Fruit fly (Drosophila melanogaster) whole organism, embryonic: Measurements from ENCODE around the gene CG31089.

Source experiments
- Antp ChIP-seq: fragments of 200-800 bp; sonication (Bioruptor generic); optimal IDR thresholded peaks from 3 replicates; lab custom pipeline; 2016; ENCODE audit warnings: missing biosample characterization, missing genetic modification characterization
- Awh ChIP-seq: fragments of 200-800 bp; sonication (Bioruptor generic); IDR thresholded peaks from 2 replicates; pipeline ENCODE4, ENCODE4 v1.3.6; 2022; ENCODE audit warnings: missing biosample characterization, missing genetic modification characterization
- B-H2 ChIP-seq: fragments of 200-800 bp; sonication (Bioruptor generic); optimal IDR thresholded peaks from 2 replicates; lab custom pipeline; 2018; ENCODE audit warnings: missing biosample characterization, mild to moderate bottlenecking, missing genetic modification characterization
- CG10959 ChIP-seq: fragments of 200-800 bp; sonication (Bioruptor generic); IDR thresholded peaks from 2 replicates; pipeline ENCODE4 v1.3.6; 2022; ENCODE audit warnings: missing biosample characterization, missing genetic modification characterization
- CG11085 ChIP-seq: fragments of 200-800 bp; sonication (Bioruptor generic); IDR thresholded peaks from 2 replicates; pipeline ENCODE4 v1.3.6; 2022; ENCODE audit warnings: missing biosample characterization, missing genetic modification characterization
- CG11560 ChIP-seq: fragments of 200-800 bp; sonication (Bioruptor generic); IDR thresholded peaks from 3 replicates; pipeline ENCODE4 v1.3.6; 2022; ENCODE audit warnings: missing biosample characterization, missing genetic modification characterization
- CG14710 ChIP-seq: fragments of 200-800 bp; sonication (Bioruptor generic); optimal IDR thresholded peaks from 3 replicates; lab custom pipeline; 2019; ENCODE audit warnings: missing biosample characterization, mild to moderate bottlenecking, missing genetic modification characterization, moderate library complexity
- CG15073 ChIP-seq: fragments of 200-800 bp; sonication (Bioruptor generic); optimal IDR thresholded peaks from 2 replicates; lab custom pipeline; 2016; ENCODE audit warnings: missing biosample characterization, missing genetic modification characterization
- CG15269 ChIP-seq: fragments of 200-800 bp; sonication (Bioruptor generic); optimal IDR thresholded peaks from 2 replicates; lab custom pipeline; 2018; ENCODE audit warnings: missing biosample characterization, mild to moderate bottlenecking, missing genetic modification characterization, moderate library complexity
- CG15601 ChIP-seq: fragments of 200-800 bp; sonication (Bioruptor generic); optimal IDR thresholded peaks from 3 replicates; lab custom pipeline; 2019; ENCODE audit warnings: missing biosample characterization, mild to moderate bottlenecking, missing genetic modification characterization, moderate library complexity
- CG15696 ChIP-seq: fragments of 200-800 bp; sonication (Bioruptor generic); optimal IDR thresholded peaks from 2 replicates; lab custom pipeline; 2019; ENCODE audit warnings: missing biosample characterization, mild to moderate bottlenecking, missing genetic modification characterization, moderate library complexity
- CG17568 ChIP-seq: fragments of 200-800 bp; sonication (Bioruptor generic); optimal IDR thresholded peaks from 2 replicates; lab custom pipeline; 2018; ENCODE audit warnings: missing biosample characterization, mild to moderate bottlenecking, missing genetic modification characterization, moderate library complexity
- CG2120 ChIP-seq: fragments of 200-800 bp; sonication (Bioruptor generic); optimal IDR thresholded peaks from 3 replicates; lab custom pipeline; 2016; ENCODE audit warnings: missing biosample characterization, missing genetic modification characterization
- CG31365 ChIP-seq: fragments of 200-800 bp; sonication (Bioruptor generic); optimal IDR thresholded peaks from 2 replicates; lab custom pipeline; 2018; ENCODE audit warnings: missing biosample characterization, mild to moderate bottlenecking, missing genetic modification characterization
- CG32532 ChIP-seq: fragments of 200-800 bp; sonication (Bioruptor generic); IDR thresholded peaks from 2 replicates; pipeline ENCODE4 v1.3.6; 2022; ENCODE audit warnings: missing biosample characterization, missing genetic modification characterization
- CG4617 ChIP-seq: fragments of 200-800 bp; sonication (Bioruptor generic); optimal IDR thresholded peaks from 3 replicates; lab custom pipeline; 2016; ENCODE audit warnings: missing biosample characterization, missing genetic modification characterization, borderline replicate concordance
- CG6813 ChIP-seq: fragments of 200-800 bp; sonication (Bioruptor generic); optimal IDR thresholded peaks from 2 replicates; lab custom pipeline; 2017; ENCODE audit warnings: missing biosample characterization, missing genetic modification characterization, mild to moderate bottlenecking, moderate library complexity, missing genetic modification reagents
- CG7271 ChIP-seq: fragments of 200-800 bp; sonication (Bioruptor generic); optimal IDR thresholded peaks from 2 replicates; lab custom pipeline; 2018; ENCODE audit warnings: missing biosample characterization, mild to moderate bottlenecking, missing genetic modification characterization, moderate library complexity
- CG7745 ChIP-seq: fragments of 200-800 bp; sonication (Bioruptor generic); optimal IDR thresholded peaks from 2 replicates; lab custom pipeline; 2018; ENCODE audit warnings: missing biosample characterization, mild to moderate bottlenecking, missing genetic modification characterization, moderate library complexity
- Chrac-16 ChIP-seq: fragments of 200-800 bp; sonication (Bioruptor generic); optimal IDR thresholded peaks from 3 replicates; lab custom pipeline; 2016; ENCODE audit warnings: missing biosample characterization, missing genetic modification characterization
- CkIIα-i1 ChIP-seq: fragments of 200-800 bp; sonication (Bioruptor generic); IDR thresholded peaks from 2 replicates; pipeline ENCODE4 v1.3.6; 2022; ENCODE audit warnings: missing biosample characterization, missing genetic modification characterization
- D19B ChIP-seq: fragments of 200-800 bp; sonication (Bioruptor generic); optimal IDR thresholded peaks from 2 replicates; lab custom pipeline; 2017; ENCODE audit warnings: missing biosample characterization, mild to moderate bottlenecking, missing genetic modification characterization
- Deaf1 ChIP-seq: fragments of 200-800 bp; optimal IDR thresholded peaks from 3 replicates; lab custom pipeline; 2019; ENCODE audit warnings: missing biosample characterization, mild to moderate bottlenecking, missing genetic modification characterization, moderate library complexity
- Dfd ChIP-seq, 2 experiments: fragments of >200 bp; optimal IDR thresholded peaks; 2 replicates each; lab custom pipeline; 2017; ENCODE audit warnings: missing biosample characterization in 2 of 2, missing genetic modification characterization in 2 of 2
- E2f2 ChIP-seq: fragments of 200-800 bp; sonication (Bioruptor generic); IDR thresholded peaks from 2 replicates; pipeline ENCODE4 v1.3.6; 2022; ENCODE audit warnings: missing biosample characterization, missing genetic modification characterization
- Gug ChIP-seq: fragments of 200-800 bp; sonication (Bioruptor generic); IDR thresholded peaks from 4 replicates; pipeline ENCODE4 v1.3.6; 2022; ENCODE audit warnings: missing biosample characterization, missing genetic modification characterization
- H2.0 ChIP-seq: fragments of 200-800 bp; sonication (Bioruptor generic); IDR thresholded peaks from 2 replicates; pipeline ENCODE4 v1.3.6; 2022; ENCODE audit warnings: missing biosample characterization, missing genetic modification characterization
- Kr ChIP-seq: fragments of 200-800 bp; sonication (Bioruptor generic); optimal IDR thresholded peaks from 2 replicates; lab custom pipeline; 2017; ENCODE audit warnings: missing biosample characterization, mild to moderate bottlenecking, missing genetic modification characterization
- Myb ChIP-seq: fragments of 200-800 bp; sonication (Bioruptor generic); optimal IDR thresholded peaks from 2 replicates; lab custom pipeline; 2016; ENCODE audit warnings: missing biosample characterization, missing genetic modification characterization
- Opbp ChIP-seq: fragments of 200-800 bp; sonication (Bioruptor generic); IDR thresholded peaks from 3 replicates; pipeline ENCODE4 v1.3.6; 2022; ENCODE audit warnings: missing biosample characterization, missing genetic modification characterization; ENCODE audit not compliant: partially characterized antibody
- Ravus ChIP-seq: fragments of 200-800 bp; sonication (Bioruptor generic); IDR thresholded peaks from 2 replicates; pipeline ENCODE4 v1.3.6; 2022; ENCODE audit warnings: missing biosample characterization, missing genetic modification characterization
- Sry-β ChIP-seq: fragments of 200-800 bp; sonication (Bioruptor generic); optimal IDR thresholded peaks from 2 replicates; lab custom pipeline; 2018; ENCODE audit warnings: missing biosample characterization, mild to moderate bottlenecking, missing genetic modification characterization, moderate library complexity
- Tbp ChIP-seq: fragments of >200 bp; optimal IDR thresholded peaks from 2 replicates; lab custom pipeline; 2018; ENCODE audit warnings: missing biosample characterization, missing genetic modification characterization
- Trl ChIP-seq, 3 experiments: fragments of >200 bp in 2 of 3; fragments of 200-800 bp in 1 of 3; sonication (Bioruptor generic) in 1 of 3; optimal IDR thresholded peaks; 2 replicates in 1 of 3; 3 replicates in 2 of 3; lab custom pipeline; 2016 to 2017; ENCODE audit warnings: missing biosample characterization in 1 of 3, missing genetic modification characterization in 1 of 3
- YL-1 ChIP-seq: fragments of 200-800 bp; sonication (Bioruptor generic); optimal IDR thresholded peaks from 3 replicates; lab custom pipeline; 2017; ENCODE audit warnings: missing biosample characterization, mild to moderate bottlenecking, missing genetic modification characterization
- amos ChIP-seq: fragments of 200-800 bp; sonication (Bioruptor generic); IDR thresholded peaks from 2 replicates; pipeline ENCODE4 v1.3.6; 2022; ENCODE audit warnings: missing biosample characterization, missing genetic modification characterization; ENCODE audit not compliant: partially characterized antibody
- ara ChIP-seq: fragments of 200-800 bp; sonication (Bioruptor generic); IDR thresholded peaks from 2 replicates; pipeline ENCODE4 v1.3.6; 2022; ENCODE audit warnings: missing biosample characterization, missing genetic modification characterization
- bowl ChIP-seq: fragments of 200-800 bp; sonication (Bioruptor generic); IDR thresholded peaks from 2 replicates; pipeline ENCODE4 v1.3.6; 2022; ENCODE audit warnings: missing biosample characterization, missing genetic modification characterization
- btn ChIP-seq: fragments of 200-800 bp; sonication (Bioruptor generic); optimal IDR thresholded peaks from 2 replicates; lab custom pipeline; 2016; ENCODE audit warnings: missing biosample characterization, missing genetic modification characterization
- chn ChIP-seq: fragments of 200-800 bp; sonication (Bioruptor generic); optimal IDR thresholded peaks from 2 replicates; lab custom pipeline; 2016; ENCODE audit warnings: missing biosample characterization, missing genetic modification characterization
- dimm ChIP-seq: fragments of 200-800 bp; sonication (Bioruptor generic); IDR thresholded peaks from 2 replicates; pipeline ENCODE4 v1.3.6; 2022; ENCODE audit warnings: missing biosample characterization, missing genetic modification characterization
- gro ChIP-seq: fragments of 200-800 bp; sonication (Bioruptor generic); optimal IDR thresholded peaks from 2 replicates; lab custom pipeline; 2016; ENCODE audit warnings: missing biosample characterization, missing genetic modification characterization
- her ChIP-seq: fragments of 200-800 bp; sonication (Bioruptor generic); optimal IDR thresholded peaks from 2 replicates; lab custom pipeline; 2016; ENCODE audit warnings: missing biosample characterization, missing genetic modification characterization
- kah ChIP-seq: fragments of 200-800 bp; sonication (Bioruptor generic); optimal IDR thresholded peaks from 2 replicates; lab custom pipeline; 2018; ENCODE audit warnings: missing biosample characterization, mild to moderate bottlenecking, missing genetic modification characterization
- ken ChIP-seq: fragments of 200-800 bp; sonication (Bioruptor generic); IDR thresholded peaks from 3 replicates; pipeline ENCODE4 v1.3.6; 2022; ENCODE audit warnings: missing biosample characterization, missing genetic modification characterization
- lilli ChIP-seq: fragments of 200-800 bp; sonication (Bioruptor generic); optimal IDR thresholded peaks from 3 replicates; lab custom pipeline; 2016; ENCODE audit warnings: missing biosample characterization, missing genetic modification characterization
- lov ChIP-seq, 2 experiments: fragments of 200-800 bp in 1 of 2; fragments of >200 bp in 1 of 2; sonication (Bioruptor generic) in 1 of 2; IDR thresholded peaks in 1 of 2; optimal IDR thresholded peaks in 1 of 2; 2 replicates in 1 of 2; 3 replicates in 1 of 2; pipeline versions ENCODE4 v1.3.6 to Lab custom; 2017 to 2022; ENCODE audit warnings: missing biosample characterization in 1 of 2, missing genetic modification characterization in 1 of 2
- otp ChIP-seq: fragments of 200-800 bp; sonication (Bioruptor generic); IDR thresholded peaks from 3 replicates; pipeline ENCODE4, ENCODE4 v1.3.6; 2022; ENCODE audit warnings: missing biosample characterization, missing genetic modification characterization
- sisA ChIP-seq: fragments of 200-800 bp; sonication (Bioruptor generic); IDR thresholded peaks from 2 replicates; pipeline ENCODE4 v1.3.6; 2022; ENCODE audit warnings: missing biosample characterization, missing genetic modification characterization
- sqz ChIP-seq: fragments of 200-800 bp; sonication (Bioruptor generic); optimal IDR thresholded peaks from 3 replicates; lab custom pipeline; 2018; ENCODE audit warnings: missing biosample characterization, mild to moderate bottlenecking, missing genetic modification characterization
- unpg ChIP-seq: fragments of 200-800 bp; sonication (Bioruptor generic); optimal IDR thresholded peaks from 3 replicates; lab custom pipeline; 2018; ENCODE audit warnings: missing biosample characterization, mild to moderate bottlenecking, missing genetic modification characterization, moderate library complexity

The CG31089 gene

dm6 chr3R:25893272-25893671 is 9.2 kb upstream of the CG31089 start, which contains the start of gene CG5913 (continued):
- TF ChIP-seq Antp (GFP tag; lab: Kevin White, UChicago) (no peak), CG15073 (GFP tag; lab: Kevin White, UChicago) (no peak), CG32532 (GFP tag; lab: Robert Waterston, UW) (no peak), Chrac-16 (GFP tag; lab: Kevin White, UChicago) (no peak), gro (no peak), CG15269 (no peak), amos (GFP tag; lab: Robert Waterston, UW) (peak; percentile 31; the same call in 1 of the 2 replicates), ara (GFP tag; lab: Robert Waterston, UW) (no peak), dimm (no peak), Sry-β (GFP tag; lab: Kevin White, UChicago) (peak; percentile 72), CG11085 (no peak), CG7745 (tag; lab: Kevin White, UChicago) (no peak), CG4617 (GFP tag; lab: Kevin White, UChicago) (peak; percentile 81), YL-1 (GFP tag; lab: Kevin White, UChicago) (peak; percentile 54), CG17568 (GFP tag; lab: Kevin White, UChicago) (no peak), lilli (no peak), Trl (optimal IDR thresholded peaks at IDR 0.05; lab: Kevin White, UChicago) (no peak), Trl (GFP tag; optimal IDR thresholded peaks at IDR 0.05; lab: Kevin White, UChicago) (no peak), btn (GFP tag; lab: Kevin White, UChicago) (no peak), kah (no peak), CG15696 (tag; lab: Kevin White, UChicago) (no peak), otp (no peak), bowl (GFP tag; lab: Robert Waterston, UW) (no peak), CG10959 (GFP tag; lab: Robert Waterston, UW) (no peak), lov (optimal IDR thresholded peaks at IDR 0.05; lab: Kevin White, UChicago) (no peak), lov (GFP tag; IDR thresholded peaks at IDR 0.05; lab: Robert Waterston, UW) (no peak), Tbp (GFP tag; lab: Kevin White, UChicago) (no peak), E2f2 (GFP tag; lab: Robert Waterston, UW) (peak; percentile 70), Awh (no peak), sqz (GFP tag; lab: Kevin White, UChicago) (no peak), Dfd (GFP tag; optimal IDR thresholded peaks at IDR 0.05; lab: Kevin White, UChicago) (no peak), CG11560 (tag; lab: Robert Waterston, UW) (no peak), unpg (GFP tag; lab: Kevin White, UChicago) (no peak), Gug (GFP tag; lab: Robert Waterston, UW) (no peak), CG15601 (tag; lab: Kevin White, UChicago) (no peak), sisA (GFP tag; lab: Robert Waterston, UW) (no peak), ken (GFP tag; lab: Robert Waterston, UW) (no peak), CkIIα-i1 (GFP tag; lab: Robert Waterston, UW) (no peak), D19B (GFP tag; lab: Kevin White, UChicago) (no peak), CG6813 (no peak), Opbp (GFP tag; lab: Robert Waterston, UW) (0 out of 3 replicates have a peak, but pooled peaks have one; percentile 19), Myb (GFP tag; lab: Kevin White, UChicago) (peak; percentile 77), CG31365 (tag; lab: Kevin White, UChicago) (no peak), CG2120 (GFP tag; lab: Kevin White, UChicago) (no peak), Kr (GFP tag; lab: Kevin White, UChicago) (no peak), H2.0 (GFP tag; lab: Robert Waterston, UW) (no peak), B-H2 (GFP tag; lab: Kevin White, UChicago) (no peak), Deaf1 (tag; lab: Kevin White, UChicago) (no peak), her (GFP tag; lab: Kevin White, UChicago) (no peak), Ravus (GFP tag; lab: Robert Waterston, UW) (no peak), CG14710 (peak; percentile 49), chn (GFP tag; lab: Kevin White, UChicago) (no peak), CG7271 (no peak)
